Fruit fly (Drosophila melanogaster): ENCODE results near the gene CG18528.
A peak's percentile ranks its signal among the peaks of the same experiment; 100 is the strongest.

CG18528 gene

DNA sequence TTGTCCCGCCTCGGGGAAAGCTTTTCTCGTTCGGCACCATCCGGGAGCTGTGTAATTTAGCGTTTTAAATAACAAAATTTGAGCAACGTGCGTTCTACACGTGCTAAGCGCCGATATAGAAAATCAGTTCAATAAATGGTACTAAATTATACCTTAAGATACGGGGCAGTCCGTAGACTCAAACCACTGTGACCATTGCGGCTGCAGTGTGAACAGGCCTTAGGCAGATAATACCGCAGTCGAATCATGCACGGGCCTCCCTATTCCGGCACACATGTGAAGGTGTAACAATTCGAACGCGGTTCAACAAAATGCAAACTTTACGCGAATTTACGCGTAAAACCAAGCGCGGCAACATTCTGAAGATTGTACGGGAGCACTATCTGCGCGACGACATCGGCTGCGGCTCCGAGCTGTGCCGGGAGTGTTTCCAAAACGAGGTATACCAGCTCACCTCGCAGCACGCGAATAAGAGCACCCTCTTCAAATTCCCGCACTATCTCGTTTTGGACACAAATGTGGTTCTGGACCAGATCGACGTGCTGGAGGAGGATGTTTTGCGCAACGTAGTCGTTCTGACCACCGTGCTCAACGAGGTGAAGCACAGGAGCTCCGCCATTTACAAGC, 26.6 kb downstream of the CG18528 start, which contains the start of the genes Rrp5 and Dis3 (continued):
- peak; percentile 45; the same call in 1 of the 2 replicates for TF ChIP-seq H2.0 (GFP tag; IDR thresholded peaks at IDR 0.05)
- no peak for TF ChIP-seq psq (GFP tag; optimal IDR thresholded peaks at IDR 0.05)
- no peak for TF ChIP-seq CG10565 (GFP tag; optimal IDR thresholded peaks at IDR 0.05)
- no peak for TF ChIP-seq Chrac-16 (GFP tag; optimal IDR thresholded peaks at IDR 0.05)
- TF ChIP-seq CG12299 (tag; optimal IDR thresholded peaks at IDR 0.05): no peak
- TF ChIP-seq repo (GFP tag; optimal IDR thresholded peaks at IDR 0.05): no peak
- TF ChIP-seq Bgb (GFP tag; IDR thresholded peaks at IDR 0.05; ENCODE audit: partially characterized antibody): peak; percentile 44; the same call in 1 of the 2 replicates
- no peak for TF ChIP-seq CG4854 (GFP tag; optimal IDR thresholded peaks at IDR 0.05)
- peak; percentile 94 for TF ChIP-seq CG30020 (tag; optimal IDR thresholded peaks at IDR 0.05)
- TF ChIP-seq CG12942 (GFP tag; optimal IDR thresholded peaks at IDR 0.05): no peak
- TF ChIP-seq Hr39 (optimal IDR thresholded peaks at IDR 0.05): no peak
- TF ChIP-seq CG2712 (tag; optimal IDR thresholded peaks at IDR 0.05): no peak
- TF ChIP-seq CG16815 (GFP tag; optimal IDR thresholded peaks at IDR 0.05): no peak
- TF ChIP-seq Ada2b (GFP tag; IDR thresholded peaks at IDR 0.05): peak; percentile 32; the same call in 1 of the 2 replicates
- TF ChIP-seq Mrtf (GFP tag; IDR thresholded peaks at IDR 0.05): peak; percentile 42; the same call in 1 of the 3 replicates
- TF ChIP-seq bsh (GFP tag; optimal IDR thresholded peaks at IDR 0.05): no peak

- TF ChIP-seq onecut (GFP tag; IDR thresholded peaks at IDR 0.05): peak; percentile 45; the same call in 1 of the 2 replicates
- TF ChIP-seq Dp (GFP tag; optimal IDR thresholded peaks at IDR 0.05): peak; percentile 76
- peak; percentile 59; the same call in 1 of the 3 replicates for TF ChIP-seq hb (GFP tag; IDR thresholded peaks at IDR 0.05; ENCODE audit: partially characterized antibody)
- peak; percentile 68 for TF ChIP-seq CG12299 (tag; optimal IDR thresholded peaks at IDR 0.05)
- no peak for TF ChIP-seq CG12071 (GFP tag; optimal IDR thresholded peaks at IDR 0.05)
- no peak for TF ChIP-seq luna (GFP tag; optimal IDR thresholded peaks at IDR 0.05)
- TF ChIP-seq Sry-β (GFP tag; optimal IDR thresholded peaks at IDR 0.05): no peak
- TF ChIP-seq HLHmδ (GFP tag; optimal IDR thresholded peaks at IDR 0.05): peak; percentile 11
- peak; percentile 14 for TF ChIP-seq trem (tag; optimal IDR thresholded peaks at IDR 0.05)
- TF ChIP-seq CG32532 (GFP tag; IDR thresholded peaks at IDR 0.05): no peak
- peak; percentile 88 for TF ChIP-seq CG8924 (tag; optimal IDR thresholded peaks at IDR 0.05)
- TF ChIP-seq pros (GFP tag; optimal IDR thresholded peaks at IDR 0.05): peak; percentile 30
- peak; percentile 74 for TF ChIP-seq amos (GFP tag; IDR thresholded peaks at IDR 0.05; ENCODE audit: partially characterized antibody)
- TF ChIP-seq CG2678 (tag; optimal IDR thresholded peaks at IDR 0.05): no peak
- TF ChIP-seq CG2116 (GFP tag; optimal IDR thresholded peaks at IDR 0.05): peak; percentile 67
- peak; percentile 53; the same call in 2 of the 3 replicates for TF ChIP-seq vnd (GFP tag; IDR thresholded peaks at IDR 0.05; ENCODE audit: partially characterized antibody)
- TF ChIP-seq chinmo (GFP tag; IDR thresholded peaks at IDR 0.05; ENCODE audit: partially characterized antibody): peak; percentile 81; the same call in 3 of the 4 replicates
- TF ChIP-seq tna (GFP tag; IDR thresholded peaks at IDR 0.05; ENCODE audit: partially characterized antibody): peak; percentile 75
- TF ChIP-seq sna (GFP tag; IDR thresholded peaks at IDR 0.05; ENCODE audit: partially characterized antibody): peak; percentile 23; the same call in 1 of the 2 replicates
- peak; percentile 80 for TF ChIP-seq Bgb (GFP tag; IDR thresholded peaks at IDR 0.05; ENCODE audit: partially characterized antibody)
- TF ChIP-seq Scr (GFP tag; IDR thresholded peaks at IDR 0.05; ENCODE audit: partially characterized antibody): peak; percentile 68
- TF ChIP-seq CG7271 (tag; optimal IDR thresholded peaks at IDR 0.05): no peak
- TF ChIP-seq Xrp1 (GFP tag; IDR thresholded peaks at IDR 0.05): 0 out of 2 replicates have a peak, but pooled peaks have one; percentile 23
- peak; percentile 96 for TF ChIP-seq ftz-f1 (GFP tag; optimal IDR thresholded peaks at IDR 0.05)
- TF ChIP-seq row (GFP tag; IDR thresholded peaks at IDR 0.05): peak; percentile 16; the same call in 1 of the 3 replicates
- TF ChIP-seq CG13287 (GFP tag; IDR thresholded peaks at IDR 0.05; ENCODE audit: partially characterized antibody): peak; percentile 79
- peak; percentile 38; the same call in 1 of the 3 replicates for TF ChIP-seq Doc3 (GFP tag; IDR thresholded peaks at IDR 0.05; ENCODE audit: partially characterized antibody)
- TF ChIP-seq vvl (GFP tag; IDR thresholded peaks at IDR 0.05): peak; percentile 72
- TF ChIP-seq her (GFP tag; optimal IDR thresholded peaks at IDR 0.05): peak; percentile 4
- TF ChIP-seq Sry-δ (GFP tag; optimal IDR thresholded peaks at IDR 0.05): peak; percentile 71
- TF ChIP-seq zen (tag; optimal IDR thresholded peaks at IDR 0.05): peak; percentile 2
- no peak for TF ChIP-seq CG33557 (GFP tag; optimal IDR thresholded peaks at IDR 0.05)
- TF ChIP-seq otp (GFP tag; IDR thresholded peaks at IDR 0.05): 0 out of 3 replicates have a peak, but pooled peaks have one; percentile 30
Measured at dm6 chr3R:24320342-24320711, 39.6 kb downstream of the CG18528 start.

All from whole organism, embryonic.